Worm (Caenorhabditis elegans): ENCODE results near the gene R13D7.2.

The R13D7.2 gene

DNA sequence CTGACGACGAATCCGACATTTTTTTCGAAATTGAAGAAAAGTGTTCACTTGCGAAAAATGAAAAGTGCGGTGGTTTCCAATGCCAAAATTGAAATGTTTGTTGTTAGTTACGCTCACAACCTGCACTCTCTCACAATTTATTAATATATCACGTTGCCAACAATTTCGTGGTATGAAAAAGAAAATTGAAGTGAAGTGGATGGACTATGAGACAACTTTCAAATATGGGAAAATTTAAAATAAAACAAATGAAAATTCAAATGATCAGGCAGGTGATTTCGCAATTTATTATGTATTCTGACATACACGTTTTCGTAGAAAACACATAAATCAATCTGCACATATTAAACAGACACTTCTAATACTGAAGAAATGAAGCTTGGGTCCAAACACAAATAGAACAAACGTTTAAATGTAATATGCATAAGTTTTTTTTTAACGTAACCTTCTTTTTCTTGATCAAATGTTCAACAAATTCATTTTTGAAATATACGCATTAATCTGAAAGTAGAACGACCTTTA is 23.6 kb upstream of the R13D7.2 start, which contains the start of gene srp-6:
Gene srp-6 (minus strand): TSS at position 51 of the 522 bp plus-strand sequence.
- TF ChIP-seq let-607 (tag; optimal IDR thresholded peaks at IDR 0.05), result no peak
- no peak for TF ChIP-seq snpc-4 (GFP tag; optimal IDR thresholded peaks at IDR 0.05)
- no peak for TF ChIP-seq snpc-4 (tag; optimal IDR thresholded peaks at IDR 0.05)

- no peak for TF ChIP-seq F33H1.4 (GFP tag; IDR thresholded peaks at IDR 0.05)
- no peak for TF ChIP-seq rec-8 (tag; optimal IDR thresholded peaks at IDR 0.05)
- no peak for TF ChIP-seq nhr-179 (tag; optimal IDR thresholded peaks at IDR 0.05)
- no peak for TF ChIP-seq madf-6 (GFP tag; IDR thresholded peaks at IDR 0.05)
- TF ChIP-seq gei-17 (GFP tag; optimal IDR thresholded peaks at IDR 0.05), result no peak
- TF ChIP-seq F37B4.10 (GFP tag; IDR thresholded peaks at IDR 0.05), result no peak
- TF ChIP-seq Y67H2A.10 (GFP tag; conservative IDR thresholded peaks at IDR 0.05), result no peak
- TF ChIP-seq efl-1 (GFP tag; optimal IDR thresholded peaks at IDR 0.05), result no peak
- TF ChIP-seq C17E4.6 (GFP tag; IDR thresholded peaks at IDR 0.05), result no peak
- TF ChIP-seq ztf-6 (GFP tag; IDR thresholded peaks at IDR 0.05), result no peak
These were observed 21.9 kb upstream of the R13D7.2 start, which contains the start of gene C02H6.3 for ce11 chrV:7387755-7388154. C02H6.3 (minus strand) TSS chrV:7387855.

DNA sequence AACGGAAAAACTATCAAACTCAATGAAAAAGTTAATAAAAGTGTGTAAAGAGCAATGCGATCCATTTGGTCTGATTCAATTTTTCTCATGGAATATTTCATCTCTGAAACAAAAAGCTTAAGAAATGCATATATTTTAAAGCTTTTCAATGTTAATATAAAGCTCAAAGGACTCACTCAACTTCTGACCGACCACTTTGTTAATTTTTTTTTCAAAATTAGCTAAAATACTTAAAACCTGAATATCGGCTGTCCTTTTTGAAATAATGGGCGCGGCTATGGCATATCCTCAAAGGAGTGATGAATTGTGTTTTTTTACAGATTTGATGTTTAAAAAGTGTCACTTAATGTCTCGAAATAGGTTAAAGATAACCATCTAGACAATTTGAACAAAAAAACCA is 19.9 kb upstream of the R13D7.2 start, which contains the start of gene C02H6.1:
Gene C02H6.1 (minus strand): TSS at position 101 of the 400 bp plus-strand sequence.
- TF ChIP-seq lin-40 (tag; optimal IDR thresholded peaks at IDR 0.05) (no peak), aptf-3 (GFP tag; IDR thresholded peaks at IDR 0.05) (no peak), T26A5.8 (tag; optimal IDR thresholded peaks at IDR 0.05) (no peak), attf-5 (GFP tag; optimal IDR thresholded peaks at IDR 0.05) (no peak), athp-1 (tag; optimal IDR thresholded peaks at IDR 0.05) (no peak), madf-3 (GFP tag; IDR thresholded peaks at IDR 0.05) (no peak), akir-1 (GFP tag; optimal IDR thresholded peaks at IDR 0.05) (no peak), B0035.1 (tag; optimal IDR thresholded peaks at IDR 0.05) (no peak), rcor-1 (GFP tag; IDR thresholded peaks at IDR 0.05) (no peak), somi-1 (GFP tag; optimal IDR thresholded peaks at IDR 0.05) (no peak), atf-7 (tag; optimal IDR thresholded peaks at IDR 0.05) (no peak), attf-3 (GFP tag; conservative IDR thresholded peaks at IDR 0.05) (no peak), lin-54 (GFP tag; optimal IDR thresholded peaks at IDR 0.05) (no peak), F57A8.1 (GFP tag; optimal IDR thresholded peaks at IDR 0.05) (no peak), aptf-2 (GFP tag; conservative IDR thresholded peaks at IDR 0.05) (no peak), let-526 (GFP tag; IDR thresholded peaks at IDR 0.05) (no peak), egl-18 (GFP tag; IDR thresholded peaks at IDR 0.05) (no peak), F57C9.4 (tag; optimal IDR thresholded peaks at IDR 0.05) (no peak), die-1 (tag; optimal IDR thresholded peaks at IDR 0.05) (no peak), lsy-27 (tag; optimal IDR thresholded peaks at IDR 0.05; ENCODE audit: borderline replicate concordance, insufficient read depth) (no peak)

DNA sequence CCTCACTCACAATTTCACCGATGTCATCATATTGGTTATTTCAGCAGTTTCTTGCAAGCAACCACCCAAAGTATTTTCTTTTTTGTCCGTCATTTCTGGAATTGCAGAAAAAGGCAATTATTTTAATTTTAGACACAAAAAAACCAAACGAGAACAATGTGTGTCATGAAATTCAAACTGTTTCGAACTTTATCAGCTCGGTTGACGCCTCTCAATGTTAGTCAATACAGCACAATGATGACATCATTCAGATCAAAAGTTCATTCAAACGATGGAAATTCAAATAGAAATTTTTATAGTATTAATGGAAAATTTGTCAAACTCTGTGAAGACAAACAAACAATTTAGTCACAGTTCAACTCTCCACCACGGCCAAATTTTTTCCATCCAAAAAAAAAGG is 17.8 kb upstream of the R13D7.2 start, which contains the start of gene fbxa-105:
Gene fbxa-105 (minus strand): TSS at position 97 of the 400 bp plus-strand sequence.
- TF ChIP-seq F22D6.2 (tag; optimal IDR thresholded peaks at IDR 0.05) (no peak), bed-2 (GFP tag; IDR thresholded peaks at IDR 0.05) (no peak), madf-3 (GFP tag; IDR thresholded peaks at IDR 0.05) (no peak), nhr-80 (tag; optimal IDR thresholded peaks at IDR 0.05) (peak; percentile 34)

Measured in whole organism, young adult.